Worm (Caenorhabditis elegans) whole organism, L4/young adult: ENCODE results near the gene F21D5.4.

Experiments used
- W03F9.2 ChIP-seq: fragments of 150-350 bp; optimal IDR thresholded peaks from 2 replicates; lab custom pipeline; 2014; ENCODE audit warnings: missing biosample characterization, missing genetic modification characterization
- him-1 ChIP-seq: sonication (generic microtip); optimal IDR thresholded peaks from 2 replicates; lab custom pipeline; 2016; ENCODE audit warnings: missing genotype, missing genetic modification reagents, missing genetic modification characterization, missing compliant biosample characterization

DNA sequence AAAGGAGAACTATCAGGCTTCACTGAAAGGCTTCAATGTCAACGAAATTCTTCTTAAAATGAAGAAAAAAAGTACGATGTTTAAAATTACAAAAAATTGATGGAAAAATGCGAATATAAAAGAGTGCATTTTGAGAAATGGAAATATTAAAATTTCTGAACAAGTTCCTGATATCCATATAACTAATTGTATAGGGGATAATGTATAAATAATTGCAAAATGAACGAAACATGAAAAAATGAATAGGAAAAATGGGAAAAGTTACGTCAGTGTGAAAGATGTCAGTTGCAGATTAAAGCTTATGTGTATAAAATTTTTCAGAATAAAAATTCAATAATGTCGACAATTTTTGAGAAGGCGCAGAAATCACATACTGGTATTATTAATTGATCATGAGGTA is 29.8 kb upstream of the F21D5.4 start:
- TF ChIP-seq W03F9.2 (tag; lab: Kevin White, UChicago) (no peak), him-1 (tag; lab: Kevin White, UChicago) (no peak)
